Fruit fly (Drosophila melanogaster): ENCODE measurements around the gene Mcr.

DNA sequence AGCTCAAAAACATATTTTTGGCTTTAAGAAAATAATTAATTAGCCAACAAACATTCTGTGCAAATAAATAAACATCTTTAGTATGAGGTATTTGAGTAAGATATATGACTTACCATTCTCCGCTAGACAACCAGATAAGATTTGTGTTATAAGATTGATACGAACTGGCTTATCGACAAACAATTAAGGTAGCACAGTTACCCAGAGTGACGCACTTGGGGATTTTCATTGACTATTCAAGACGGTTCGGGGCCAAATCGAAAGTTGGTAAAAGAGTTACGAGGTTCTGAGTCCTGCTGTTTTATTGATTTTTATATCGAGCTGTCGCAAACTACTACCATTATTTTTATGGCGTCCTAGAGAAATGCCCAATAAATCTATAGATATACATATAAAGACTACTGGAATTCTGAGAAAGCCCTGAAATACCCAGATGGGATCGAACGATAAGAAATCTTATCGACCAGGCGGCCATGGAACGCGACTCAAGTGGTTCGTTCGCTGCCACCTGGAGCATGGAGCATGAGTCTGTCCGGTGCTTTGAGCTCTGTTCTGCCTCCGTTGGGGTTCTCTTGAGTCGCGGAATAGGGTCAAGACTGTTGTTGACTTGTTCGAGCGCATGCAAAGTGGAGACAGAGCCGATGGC is 47.3 kb upstream of the Mcr start:
- TF ChIP-seq usp (GFP tag; optimal IDR thresholded peaks at IDR 0.05) = no peak
- TF ChIP-seq h (GFP tag; optimal IDR thresholded peaks at IDR 0.05) = no peak
